Worm (Caenorhabditis elegans): ENCODE results near the gene tnt-4.

ce11 chrV:1999531-2000094, 6.9 kb upstream of the tnt-4 start, which contains the start of gene alh-5:
- no peak for TF ChIP-seq snpc-4 (tag; optimal IDR thresholded peaks at IDR 0.05)
- no peak for TF ChIP-seq nhr-237 (tag; optimal IDR thresholded peaks at IDR 0.05)
- TF ChIP-seq egl-27 (tag; optimal IDR thresholded peaks at IDR 0.05): no peak
- no peak for TF ChIP-seq ZK546.5 (tag; optimal IDR thresholded peaks at IDR 0.05)
- no peak for TF ChIP-seq ama-1 (optimal IDR thresholded peaks at IDR 0.05)
- TF ChIP-seq ztf-11 (tag; optimal IDR thresholded peaks at IDR 0.05): no peak
- TF ChIP-seq skn-1 (tag; optimal IDR thresholded peaks at IDR 0.05): no peak

All from whole organism, L2 larva.